Fruit fly (Drosophila melanogaster) whole organism, embryonic: ENCODE results near the gene cwo.

ENCODE experiments used
- Ada2b ChIP-seq: fragments of 200-800 bp; sonication (Bioruptor generic); IDR thresholded peaks from 2 replicates; pipeline ENCODE4 v1.3.6; 2022; ENCODE audit warnings: missing biosample characterization, missing genetic modification characterization
- B-H1 ChIP-seq: fragments of 200-800 bp; sonication (Bioruptor generic); IDR thresholded peaks from 3 replicates; pipeline ENCODE4 v1.3.6; 2022; ENCODE audit warnings: missing biosample characterization, missing genetic modification characterization
- CG10209 ChIP-seq: fragments of 200-800 bp; sonication (Bioruptor generic); optimal IDR thresholded peaks from 3 replicates; lab custom pipeline; 2017; ENCODE audit warnings: missing biosample characterization, mild to moderate bottlenecking, missing genetic modification characterization, missing genetic modification reagents
- CG1024 ChIP-seq: fragments of 200-800 bp; sonication (Bioruptor generic); IDR thresholded peaks from 2 replicates; pipeline ENCODE4 v1.3.6; 2022; ENCODE audit warnings: missing biosample characterization, missing genetic modification characterization
- CG10321 ChIP-seq: fragments of 200-800 bp; sonication (Bioruptor generic); IDR thresholded peaks from 2 replicates; pipeline ENCODE4 v1.3.6; 2022; ENCODE audit warnings: missing biosample characterization, missing genetic modification characterization
- CG10366 ChIP-seq: fragments of 200-800 bp; sonication (Bioruptor generic); IDR thresholded peaks from 2 replicates; pipeline ENCODE4 v1.3.6; 2022; ENCODE audit warnings: missing biosample characterization, missing genetic modification characterization
- CG11093 ChIP-seq: fragments of 200-800 bp; sonication (Bioruptor generic); IDR thresholded peaks from 3 replicates; pipeline ENCODE4 v1.3.6; 2022; ENCODE audit warnings: missing biosample characterization, missing genetic modification characterization
- CG11247 ChIP-seq: fragments of 200-800 bp; sonication (Bioruptor generic); IDR thresholded peaks from 2 replicates; pipeline ENCODE4 v1.3.6; 2022; ENCODE audit warnings: missing biosample characterization, missing genetic modification characterization
- CG12155 ChIP-seq: fragments of 200-800 bp; sonication (Bioruptor generic); optimal IDR thresholded peaks from 3 replicates; lab custom pipeline; 2016; ENCODE audit warnings: missing biosample characterization, missing genetic modification characterization
- CG12299 ChIP-seq: fragments of 200-800 bp; sonication (Bioruptor generic); optimal IDR thresholded peaks from 2 replicates; lab custom pipeline; 2018; ENCODE audit warnings: missing biosample characterization, mild to moderate bottlenecking, missing genetic modification characterization
- CG14441 ChIP-seq: fragments of 200-800 bp; sonication (Bioruptor generic); IDR thresholded peaks from 2 replicates; pipeline ENCODE4 v1.3.6; 2022; ENCODE audit warnings: missing biosample characterization, missing genetic modification characterization
- CG1602 ChIP-seq: fragments of 200-800 bp; sonication (Bioruptor generic); optimal IDR thresholded peaks from 3 replicates; lab custom pipeline; 2016; ENCODE audit warnings: missing biosample characterization, missing genetic modification characterization
- CG16815 ChIP-seq: fragments of 200-800 bp; sonication (Bioruptor generic); optimal IDR thresholded peaks from 3 replicates; lab custom pipeline; 2017; ENCODE audit warnings: missing biosample characterization, mild to moderate bottlenecking, missing genetic modification characterization
- CG34224 ChIP-seq: fragments of 200-800 bp; sonication (Bioruptor generic); IDR thresholded peaks from 3 replicates; pipeline ENCODE4 v1.3.6; 2022; ENCODE audit warnings: missing biosample characterization, missing genetic modification characterization; ENCODE audit not compliant: partially characterized antibody
- CG3838 ChIP-seq: fragments of 200-800 bp; sonication (Bioruptor generic); optimal IDR thresholded peaks from 3 replicates; lab custom pipeline; 2016; ENCODE audit warnings: missing biosample characterization, missing genetic modification characterization
- CG4820 ChIP-seq: fragments of 200-800 bp; sonication (Bioruptor generic); optimal IDR thresholded peaks from 3 replicates; lab custom pipeline; 2016; ENCODE audit warnings: missing biosample characterization, missing genetic modification characterization
- CG4854 ChIP-seq: fragments of 200-800 bp; sonication (Bioruptor generic); optimal IDR thresholded peaks from 2 replicates; lab custom pipeline; 2016; ENCODE audit warnings: missing biosample characterization, missing genetic modification characterization, inconsistent platforms
- CG6854 ChIP-seq: fragments of 200-800 bp; sonication (Bioruptor generic); optimal IDR thresholded peaks from 3 replicates; lab custom pipeline; 2017; ENCODE audit warnings: missing biosample characterization, mild to moderate bottlenecking, missing genetic modification characterization
- CG7357 ChIP-seq: fragments of 200-800 bp; sonication (Bioruptor generic); IDR thresholded peaks from 3 replicates; pipeline ENCODE4 v1.3.6; 2022; ENCODE audit warnings: missing biosample characterization, missing genetic modification characterization
- CG7372 ChIP-seq: fragments of 200-800 bp; sonication (Bioruptor generic); IDR thresholded peaks from 2 replicates; pipeline ENCODE4 v1.3.6; 2022; ENCODE audit warnings: missing biosample characterization, missing genetic modification characterization
- CG7745 ChIP-seq: fragments of 200-800 bp; sonication (Bioruptor generic); optimal IDR thresholded peaks from 2 replicates; lab custom pipeline; 2018; ENCODE audit warnings: missing biosample characterization, mild to moderate bottlenecking, missing genetic modification characterization, moderate library complexity
- CG7786 ChIP-seq: fragments of 200-800 bp; sonication (Bioruptor generic); optimal IDR thresholded peaks from 2 replicates; lab custom pipeline; 2016; ENCODE audit warnings: missing biosample characterization, missing genetic modification characterization
- CG7987 ChIP-seq: fragments of 200-800 bp; sonication (Bioruptor generic); optimal IDR thresholded peaks from 2 replicates; lab custom pipeline; 2018; ENCODE audit warnings: missing biosample characterization, mild to moderate bottlenecking, missing genetic modification characterization, moderate library complexity
- CoRest ChIP-seq: fragments of 200-800 bp; sonication (Bioruptor generic); optimal IDR thresholded peaks from 3 replicates; lab custom pipeline; 2018; ENCODE audit warnings: missing biosample characterization, mild to moderate bottlenecking, missing genetic modification characterization, moderate library complexity
- D19A ChIP-seq: fragments of 200-800 bp; optimal IDR thresholded peaks from 3 replicates; lab custom pipeline; 2019; ENCODE audit warnings: missing biosample characterization, mild to moderate bottlenecking, missing genetic modification characterization, moderate library complexity
- Doc2 ChIP-seq: fragments of 200-800 bp; sonication (Bioruptor generic); IDR thresholded peaks from 2 replicates; pipeline ENCODE4 v1.3.6; 2022; ENCODE audit warnings: missing biosample characterization, missing genetic modification characterization
- Elba2 ChIP-seq: fragments of 200-800 bp; sonication (Bioruptor generic); optimal IDR thresholded peaks from 3 replicates; lab custom pipeline; 2016; ENCODE audit warnings: missing biosample characterization, missing genetic modification characterization
- Lpt ChIP-seq: fragments of >200 bp; optimal IDR thresholded peaks from 2 replicates; lab custom pipeline; 2018; ENCODE audit warnings: missing biosample characterization, missing genetic modification characterization
- Nf-YA ChIP-seq: fragments of 200-800 bp; sonication (Bioruptor generic); IDR thresholded peaks from 2 replicates; pipeline ENCODE4 v1.3.6; 2022; ENCODE audit warnings: missing biosample characterization, missing genetic modification characterization
- Nf-YB ChIP-seq: fragments of 200-800 bp; sonication (Bioruptor generic); optimal IDR thresholded peaks from 3 replicates; lab custom pipeline; 2019; ENCODE audit warnings: missing biosample characterization, mild to moderate bottlenecking, missing genetic modification characterization, moderate library complexity
- Side ChIP-seq: fragments of 200-800 bp; sonication (Bioruptor generic); optimal IDR thresholded peaks from 2 replicates; lab custom pipeline; 2016; ENCODE audit warnings: missing biosample characterization, missing genetic modification characterization
- Sox102F ChIP-seq: fragments of 200-800 bp; sonication (Bioruptor generic); optimal IDR thresholded peaks from 2 replicates; lab custom pipeline; 2018; ENCODE audit warnings: missing biosample characterization, mild to moderate bottlenecking, missing genetic modification characterization, moderate library complexity
- Spps ChIP-seq: fragments of 200-800 bp; sonication (Bioruptor generic); optimal IDR thresholded peaks from 2 replicates; lab custom pipeline; 2018; ENCODE audit warnings: missing biosample characterization, mild to moderate bottlenecking, missing genetic modification characterization
- ap ChIP-seq: fragments of 200-800 bp; sonication (Bioruptor generic); IDR thresholded peaks from 2 replicates; pipeline ENCODE4 v1.3.6; 2022; ENCODE audit warnings: missing biosample characterization, missing genetic modification characterization
- ash1 ChIP-seq: fragments of 200-800 bp; sonication (Bioruptor generic); optimal IDR thresholded peaks from 2 replicates; lab custom pipeline; 2018; ENCODE audit warnings: missing biosample characterization, mild to moderate bottlenecking, missing genetic modification characterization
- ato ChIP-seq: fragments of 200-800 bp; sonication (Bioruptor generic); IDR thresholded peaks from 2 replicates; pipeline ENCODE4 v1.3.6; 2022; ENCODE audit warnings: missing biosample characterization, missing genetic modification characterization; ENCODE audit not compliant: partially characterized antibody
- chinmo ChIP-seq: fragments of 200-800 bp; sonication (Bioruptor generic); IDR thresholded peaks from 4 replicates; pipeline ENCODE4 v1.3.6; 2022; ENCODE audit warnings: missing biosample characterization, missing genetic modification characterization; ENCODE audit not compliant: partially characterized antibody
- dan ChIP-seq: fragments of 200-800 bp; sonication (Bioruptor generic); IDR thresholded peaks from 2 replicates; pipeline ENCODE4 v1.3.6; 2022; ENCODE audit warnings: missing biosample characterization, missing genetic modification characterization
- dpn ChIP-seq, 2 experiments: fragments of 200-800 bp; sonication (Bioruptor generic); optimal IDR thresholded peaks; 3 replicates each; lab custom pipeline; 2016; ENCODE audit warnings: missing biosample characterization in 2 of 2, missing genetic modification characterization in 2 of 2
- hbn ChIP-seq: fragments of 200-800 bp; sonication (Bioruptor generic); IDR thresholded peaks from 2 replicates; pipeline ENCODE4 v1.3.6; 2022; ENCODE audit warnings: missing biosample characterization, missing genetic modification characterization; ENCODE audit not compliant: partially characterized antibody
- hth ChIP-seq: fragments of >200 bp; optimal IDR thresholded peaks from 2 replicates; lab custom pipeline; 2017; ENCODE audit warnings: inconsistent platforms
- lola ChIP-seq, 3 experiments: fragments of >200 bp in 2 of 3; fragments of 200-800 bp in 1 of 3; sonication (Bioruptor generic) in 1 of 3; optimal IDR thresholded peaks; 2 replicates each; lab custom pipeline; 2017 to 2019; ENCODE audit warnings: missing biosample characterization in 3 of 3, missing genetic modification characterization in 3 of 3, mild to moderate bottlenecking in 1 of 3, moderate library complexity in 1 of 3
- phol ChIP-seq: fragments of 200-800 bp; sonication (Bioruptor generic); optimal IDR thresholded peaks from 3 replicates; lab custom pipeline; 2018; ENCODE audit warnings: missing biosample characterization, mild to moderate bottlenecking, missing genetic modification characterization, moderate library complexity
- row ChIP-seq: fragments of 200-800 bp; sonication (Bioruptor generic); IDR thresholded peaks from 3 replicates; pipeline ENCODE4 v1.3.6; 2022; ENCODE audit warnings: missing biosample characterization, missing genetic modification characterization
- sna ChIP-seq: fragments of 200-800 bp; sonication (Bioruptor generic); IDR thresholded peaks from 2 replicates; pipeline ENCODE4 v1.3.6; 2022; ENCODE audit warnings: missing biosample characterization, missing genetic modification characterization; ENCODE audit not compliant: partially characterized antibody
- so ChIP-seq: fragments of 200-800 bp; sonication (Bioruptor generic); IDR thresholded peaks from 3 replicates; pipeline ENCODE4 v1.3.6; 2022; ENCODE audit warnings: missing biosample characterization, missing genetic modification characterization
- tin ChIP-seq: fragments of 200-800 bp; sonication (Bioruptor generic); optimal IDR thresholded peaks from 3 replicates; lab custom pipeline; 2016; ENCODE audit warnings: missing biosample characterization, missing genetic modification characterization
- toy ChIP-seq: fragments of 200-800 bp; sonication (Bioruptor generic); IDR thresholded peaks from 2 replicates; pipeline ENCODE4 v1.3.6; 2022; ENCODE audit warnings: missing biosample characterization, missing genetic modification characterization
- tup ChIP-seq: fragments of 200-800 bp; sonication (Bioruptor generic); optimal IDR thresholded peaks from 2 replicates; lab custom pipeline; 2016; ENCODE audit warnings: missing biosample characterization, mild to moderate bottlenecking, missing genetic modification characterization, moderate library complexity
- twi ChIP-seq: fragments of 200-800 bp; optimal IDR thresholded peaks from 2 replicates; lab custom pipeline; 2019; ENCODE audit warnings: missing biosample characterization, mild to moderate bottlenecking, missing genetic modification characterization, moderate library complexity

The cwo gene

DNA sequence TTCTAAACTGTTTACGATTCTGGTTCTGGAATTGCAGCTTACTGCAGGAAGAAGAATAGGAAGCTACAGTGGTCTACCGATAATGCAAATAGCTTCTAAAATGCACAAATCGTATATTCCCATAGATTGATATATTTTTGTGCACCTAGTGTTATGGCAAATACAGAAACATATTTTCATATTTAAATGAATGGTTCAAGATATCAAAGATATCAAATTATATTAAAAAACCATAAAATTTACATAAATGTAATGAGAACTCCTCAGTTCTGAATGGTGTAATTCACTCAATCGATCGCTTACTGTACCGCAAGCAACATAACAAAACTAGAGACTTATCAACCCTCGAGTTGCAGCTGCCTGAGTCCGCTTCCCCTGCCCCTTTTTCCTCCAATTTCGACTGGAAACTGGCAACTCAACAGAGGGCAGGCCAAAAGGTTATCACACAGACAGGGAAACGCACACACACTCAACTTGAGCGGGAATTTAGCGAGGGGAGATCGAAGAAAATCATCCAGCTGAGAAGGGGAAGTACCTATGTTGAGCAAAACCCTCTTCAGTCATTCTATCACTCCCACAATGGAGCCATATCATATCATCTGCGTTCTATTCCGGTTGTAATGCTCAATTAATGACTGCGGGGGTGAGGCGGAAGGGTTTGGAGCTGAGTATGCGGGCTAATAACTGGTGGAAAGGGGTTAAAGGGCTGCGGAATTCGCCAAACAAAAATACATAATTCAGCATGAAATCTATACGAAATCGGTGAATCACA, 33.9 kb upstream of the cwo start (continued):
- TF ChIP-seq CG10321 (GFP tag; lab: Robert Waterston, UW) (no peak), row (GFP tag; lab: Robert Waterston, UW) (no peak), CG12155 (GFP tag; lab: Kevin White, UChicago) (no peak), CG16815 (peak; percentile 51), Nf-YA (GFP tag; lab: Robert Waterston, UW) (no peak), Side (GFP tag; lab: Kevin White, UChicago) (no peak), D19A (tag; lab: Kevin White, UChicago) (peak; percentile 35), CG7357 (GFP tag; lab: Robert Waterston, UW) (no peak), toy (GFP tag; lab: Robert Waterston, UW) (no peak), phol (tag; lab: Kevin White, UChicago) (peak; percentile 57), CG4820 (GFP tag; lab: Kevin White, UChicago) (no peak), CG1024 (GFP tag; lab: Robert Waterston, UW) (no peak), Lpt (GFP tag; lab: Kevin White, UChicago) (no peak), CG7786 (GFP tag; lab: Kevin White, UChicago) (no peak), CG34224 (no peak), CG7745 (tag; lab: Kevin White, UChicago) (no peak), tin (GFP tag; lab: Kevin White, UChicago) (peak; percentile 31), hth (lab: Kevin White, UChicago) (no peak), Sox102F (GFP tag; lab: Kevin White, UChicago) (peak; percentile 12), CG1602 (GFP tag; lab: Kevin White, UChicago) (peak; percentile 35), CG10209 (GFP tag; lab: Kevin White, UChicago) (no peak), CoRest (tag; lab: Kevin White, UChicago) (peak; percentile 57), dpn (GFP tag; optimal IDR thresholded peaks at IDR 0.05; lab: Kevin White, UChicago) (no peak), CG6854 (GFP tag; lab: Kevin White, UChicago) (no peak), CG7372 (GFP tag; lab: Robert Waterston, UW) (no peak), Spps (peak; percentile 40), chinmo (GFP tag; lab: Robert Waterston, UW) (no peak), Elba2 (GFP tag; lab: Kevin White, UChicago) (no peak), CG3838 (GFP tag; lab: Kevin White, UChicago) (no peak), dan (GFP tag; lab: Robert Waterston, UW) (no peak), CG4854 (no peak), tup (no peak), ash1 (GFP tag; lab: Kevin White, UChicago) (peak; percentile 29), Doc2 (GFP tag; lab: Robert Waterston, UW) (no peak), CG14441 (no peak), lola (GFP tag; optimal IDR thresholded peaks at IDR 0.05; lab: Kevin White, UChicago) (peak in 1 of 3 experiments; percentile 78), Nf-YB (GFP tag; lab: Kevin White, UChicago) (peak; percentile 20), so (GFP tag; lab: Robert Waterston, UW) (no peak), B-H1 (no peak), CG11093 (no peak), CG10366 (no peak), hbn (GFP tag; lab: Robert Waterston, UW) (no peak), twi (tag; lab: Kevin White, UChicago) (peak; percentile 31), sna (GFP tag; lab: Robert Waterston, UW) (no peak), ap (GFP tag; lab: Robert Waterston, UW) (no peak), CG7987 (no peak), Ada2b (GFP tag; lab: Robert Waterston, UW) (no peak), CG11247 (GFP tag; lab: Robert Waterston, UW) (no peak), CG12299 (tag; lab: Kevin White, UChicago) (no peak), ato (no peak)
